Fruit fly (Drosophila melanogaster) whole organism, embryonic: ENCODE measurements around the gene CG16972.

ENCODE experiments used
- Aef1 ChIP-seq: fragments of 200-800 bp; sonication (Bioruptor generic); IDR thresholded peaks from 3 replicates; pipeline ENCODE4 v1.3.6; 2022; ENCODE audit warnings: missing biosample characterization, missing genetic modification characterization
- CG14860 ChIP-seq: fragments of 200-800 bp; sonication (Bioruptor generic); IDR thresholded peaks from 3 replicates; pipeline ENCODE4 v1.3.6; 2022; ENCODE audit warnings: missing biosample characterization, missing genetic modification characterization; ENCODE audit not compliant: partially characterized antibody
- CG18262 ChIP-seq: fragments of 200-800 bp; optimal IDR thresholded peaks from 3 replicates; lab custom pipeline; 2019; ENCODE audit warnings: missing biosample characterization, mild to moderate bottlenecking, missing genetic modification characterization, moderate library complexity
- Drgx ChIP-seq: fragments of 200-800 bp; sonication (Bioruptor generic); IDR thresholded peaks from 2 replicates; pipeline ENCODE4 v1.3.6; 2022; ENCODE audit warnings: missing biosample characterization, missing genetic modification characterization
- HmgD ChIP-seq: fragments of 200-800 bp; sonication (Bioruptor generic); optimal IDR thresholded peaks from 3 replicates; lab custom pipeline; 2016; ENCODE audit warnings: missing biosample characterization, missing genetic modification characterization
- bab2 ChIP-seq: fragments of 200-800 bp; sonication (Bioruptor generic); optimal IDR thresholded peaks from 2 replicates; lab custom pipeline; 2016; ENCODE audit warnings: missing biosample characterization, missing genetic modification characterization
- bigmax ChIP-seq: fragments of 200-800 bp; sonication (Bioruptor generic); optimal IDR thresholded peaks from 2 replicates; lab custom pipeline; 2018; ENCODE audit warnings: missing biosample characterization, mild to moderate bottlenecking, missing genetic modification characterization
- eyg ChIP-seq: fragments of 200-800 bp; sonication (Bioruptor generic); optimal IDR thresholded peaks from 3 replicates; lab custom pipeline; 2016; ENCODE audit warnings: missing biosample characterization, missing genetic modification characterization
- fd3F ChIP-seq: fragments of 200-800 bp; sonication (Bioruptor generic); optimal IDR thresholded peaks from 2 replicates; lab custom pipeline; 2018; ENCODE audit warnings: missing biosample characterization, mild to moderate bottlenecking, missing genetic modification characterization, moderate library complexity
- insv ChIP-seq, 2 experiments: fragments of 200-800 bp; sonication (Bioruptor generic); optimal IDR thresholded peaks; 3 replicates each; lab custom pipeline; 2016 to 2018; ENCODE audit warnings: missing biosample characterization in 2 of 2, missing genetic modification characterization in 2 of 2
- jigr1 ChIP-seq: fragments of 200-800 bp; sonication (Bioruptor generic); IDR thresholded peaks from 3 replicates; pipeline ENCODE4 v1.3.6; 2022; ENCODE audit warnings: missing biosample characterization, missing genetic modification characterization
- lola ChIP-seq, 3 experiments: fragments of >200 bp in 2 of 3; fragments of 200-800 bp in 1 of 3; sonication (Bioruptor generic) in 1 of 3; optimal IDR thresholded peaks; 2 replicates each; lab custom pipeline; 2017 to 2019; ENCODE audit warnings: missing biosample characterization in 3 of 3, missing genetic modification characterization in 3 of 3, mild to moderate bottlenecking in 1 of 3, moderate library complexity in 1 of 3
- sr ChIP-seq: fragments of 200-800 bp; sonication (Bioruptor generic); IDR thresholded peaks from 3 replicates; pipeline ENCODE4 v1.3.6; 2022; ENCODE audit warnings: missing biosample characterization, missing genetic modification characterization

DNA sequence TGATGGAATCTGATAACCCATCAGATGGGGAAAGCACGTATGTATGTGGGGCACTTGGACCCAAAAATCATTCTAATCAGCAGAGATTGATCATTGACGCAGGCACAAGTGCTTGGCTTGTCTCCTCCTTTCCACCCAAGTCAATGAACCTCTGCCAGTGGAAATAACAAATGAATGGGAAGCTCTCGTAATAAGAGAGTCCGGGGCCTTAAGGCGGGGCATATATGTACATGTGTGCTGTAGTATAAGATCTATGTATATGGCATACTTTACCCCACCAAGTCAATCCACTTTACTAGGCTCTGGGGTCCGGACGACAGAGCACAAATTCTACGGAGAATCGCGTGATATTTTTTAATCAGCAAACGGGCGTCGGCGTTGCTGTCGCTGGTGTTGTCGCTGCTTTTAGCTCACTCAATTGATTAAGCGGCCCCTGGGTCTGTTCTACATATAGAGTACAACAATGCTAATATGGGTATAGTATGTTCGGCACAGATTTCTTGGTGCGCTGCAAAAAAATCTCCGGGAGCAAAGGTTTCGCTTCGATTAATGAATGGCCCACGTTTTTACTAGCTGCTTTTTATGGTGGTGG, 3.1 kb upstream of the CG16972 start:
- TF ChIP-seq Drgx (peak; percentile 63), bab2 (GFP tag; lab: Kevin White, UChicago) (no peak), sr (GFP tag; lab: Robert Waterston, UW) (no peak), CG14860 (GFP tag; lab: Robert Waterston, UW) (no peak), insv (GFP tag; optimal IDR thresholded peaks at IDR 0.05; lab: Kevin White, UChicago) (no peak), CG18262 (no peak), fd3F (GFP tag; lab: Kevin White, UChicago) (no peak), eyg (GFP tag; lab: Kevin White, UChicago) (no peak), HmgD (GFP tag; lab: Kevin White, UChicago) (no peak), Aef1 (GFP tag; lab: Robert Waterston, UW) (no peak), jigr1 (GFP tag; lab: Robert Waterston, UW) (no peak), bigmax (no peak), lola (GFP tag; optimal IDR thresholded peaks at IDR 0.05; lab: Kevin White, UChicago) (no peak)
